Fruit fly (Drosophila melanogaster): ENCODE results near the gene wupA.

The wupA gene

DNA sequence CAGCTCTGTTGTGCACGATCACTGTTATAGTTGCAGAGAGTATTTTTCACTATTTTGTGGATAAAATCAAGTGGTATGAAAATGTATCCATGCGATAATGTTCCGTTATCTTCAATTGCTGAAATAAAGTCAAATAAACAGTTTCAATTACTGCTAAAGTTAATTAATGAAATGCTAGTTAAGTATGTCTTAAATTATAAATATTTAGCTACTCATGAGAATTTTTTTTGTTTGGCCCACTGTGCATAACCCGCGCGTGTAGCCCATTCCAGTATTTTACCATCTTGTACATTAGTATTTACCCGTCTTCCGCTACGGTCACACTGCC, 31.3 kb downstream of the wupA start, which contains the start of gene Ada3 (continued):
- no peak for TF ChIP-seq CG3065 (GFP tag; optimal IDR thresholded peaks at IDR 0.05)
- no peak for TF ChIP-seq h (optimal IDR thresholded peaks at IDR 0.05)
- peak; percentile 60 for TF ChIP-seq CG12104 (GFP tag; optimal IDR thresholded peaks at IDR 0.05)
- TF ChIP-seq Dfd (GFP tag; optimal IDR thresholded peaks at IDR 0.05), result peak in 1 of 2 experiments; percentile 23
- no peak for TF ChIP-seq scrt (GFP tag; optimal IDR thresholded peaks at IDR 0.05)
- TF ChIP-seq Abd-B (GFP tag; optimal IDR thresholded peaks at IDR 0.05), result peak; percentile 57
- no peak for TF ChIP-seq ham (GFP tag; IDR thresholded peaks at IDR 0.05)
- no peak for TF ChIP-seq fru (optimal IDR thresholded peaks at IDR 0.05)
- peak; percentile 97 for TF ChIP-seq sens (GFP tag)
- TF ChIP-seq Fer2 (tag; optimal IDR thresholded peaks at IDR 0.05), result peak; percentile 73
- peak; percentile 36 for TF ChIP-seq CG4328 (GFP tag; optimal IDR thresholded peaks at IDR 0.05)
- peak; percentile 71 for TF ChIP-seq CG6689 (GFP tag; IDR thresholded peaks at IDR 0.05)
- peak; percentile 63 for TF ChIP-seq eyg (GFP tag; optimal IDR thresholded peaks at IDR 0.05)
- no peak for TF ChIP-seq lov (optimal IDR thresholded peaks at IDR 0.05)
- no peak for TF ChIP-seq lov (GFP tag; IDR thresholded peaks at IDR 0.05)
- no peak for TF ChIP-seq Neu2 (GFP tag; optimal IDR thresholded peaks at IDR 0.05; ENCODE audit: borderline replicate concordance)
- peak; percentile 44 for TF ChIP-seq nau (GFP tag; optimal IDR thresholded peaks at IDR 0.05)
- peak; percentile 67 for TF ChIP-seq sisA (GFP tag; IDR thresholded peaks at IDR 0.05)
- peak; percentile 76 for TF ChIP-seq CG11504 (tag; optimal IDR thresholded peaks at IDR 0.05)
- TF ChIP-seq CG3838 (GFP tag; optimal IDR thresholded peaks at IDR 0.05), result peak; percentile 6
- peak; percentile 50; the same call in 1 of the 3 replicates for TF ChIP-seq CG11093 (GFP tag; IDR thresholded peaks at IDR 0.05)
- no peak for TF ChIP-seq ato (GFP tag; IDR thresholded peaks at IDR 0.05; ENCODE audit: partially characterized antibody)
- no peak for TF ChIP-seq zen2 (GFP tag; IDR thresholded peaks at IDR 0.05; ENCODE audit: partially characterized antibody)
- TF ChIP-seq mld (GFP tag; IDR thresholded peaks at IDR 0.05; ENCODE audit: partially characterized antibody), result no peak
- peak; percentile 68 for TF ChIP-seq Side (GFP tag; optimal IDR thresholded peaks at IDR 0.05)
- TF ChIP-seq insv (GFP tag; optimal IDR thresholded peaks at IDR 0.05), result peak in 1 of 2 experiments; percentile 29
- peak; percentile 67 for TF ChIP-seq nerfin-1 (tag; optimal IDR thresholded peaks at IDR 0.05)
- peak; percentile 54 for TF ChIP-seq CG30431 (GFP tag; optimal IDR thresholded peaks at IDR 0.05)
- TF ChIP-seq CG32767 (GFP tag; IDR thresholded peaks at IDR 0.05), result no peak
- peak; percentile 52 for TF ChIP-seq CG4854 (GFP tag; optimal IDR thresholded peaks at IDR 0.05)
- TF ChIP-seq tll (GFP tag; optimal IDR thresholded peaks at IDR 0.05), result no peak
- peak; percentile 58 for TF ChIP-seq CG12744 (GFP tag; optimal IDR thresholded peaks at IDR 0.05)
- peak; percentile 27 for TF ChIP-seq repo (GFP tag; optimal IDR thresholded peaks at IDR 0.05)
- TF ChIP-seq HLH4C (GFP tag; IDR thresholded peaks at IDR 0.05; ENCODE audit: partially characterized antibody), result no peak
- no peak for TF ChIP-seq CG3726 (GFP tag; IDR thresholded peaks at IDR 0.05)
- TF ChIP-seq zf30C (GFP tag; optimal IDR thresholded peaks at IDR 0.05), result no peak
- TF ChIP-seq Awh (GFP tag; IDR thresholded peaks at IDR 0.05), result no peak
- peak; percentile 24 for TF ChIP-seq psq (GFP tag; optimal IDR thresholded peaks at IDR 0.05)
- peak; percentile 81 for TF ChIP-seq CG10543 (GFP tag; optimal IDR thresholded peaks at IDR 0.05)
- TF ChIP-seq CG6272 (GFP tag; IDR thresholded peaks at IDR 0.05), result peak; percentile 42
- peak; percentile 65 for TF ChIP-seq pzg (GFP tag; optimal IDR thresholded peaks at IDR 0.05)
- peak; percentile 28 for TF ChIP-seq CG10274 (GFP tag; optimal IDR thresholded peaks at IDR 0.05)
- no peak for TF ChIP-seq Jarid2 (GFP tag; optimal IDR thresholded peaks at IDR 0.05)
- peak; percentile 47 for TF ChIP-seq ssp (GFP tag; IDR thresholded peaks at IDR 0.05)
- TF ChIP-seq Nf-YA (GFP tag; IDR thresholded peaks at IDR 0.05), result no peak
- peak; percentile 71 for TF ChIP-seq unpg (GFP tag; optimal IDR thresholded peaks at IDR 0.05)
- no peak for TF ChIP-seq kni (GFP tag; optimal IDR thresholded peaks at IDR 0.05)
- peak; percentile 79 for TF ChIP-seq bcd (GFP tag; optimal IDR thresholded peaks at IDR 0.05)
- TF ChIP-seq CG9932 (GFP tag; IDR thresholded peaks at IDR 0.05), result peak; percentile 85
- no peak for TF ChIP-seq Doc3 (GFP tag; IDR thresholded peaks at IDR 0.05; ENCODE audit: partially characterized antibody)
- no peak for TF ChIP-seq CG2129 (GFP tag; IDR thresholded peaks at IDR 0.05; ENCODE audit: partially characterized antibody)
- TF ChIP-seq gro (GFP tag; optimal IDR thresholded peaks at IDR 0.05), result peak; percentile 48
